Fruit fly (Drosophila melanogaster): Measurements from ENCODE around the gene tal-AA.
A peak's percentile ranks its signal among the peaks of the same experiment; 100 is the strongest.

tal-AA gene

dm6 chr3R:13803892-13804710, 8.8 kb upstream of the tal-AA start:
- no peak for TF ChIP-seq CG17801 (GFP tag; optimal IDR thresholded peaks at IDR 0.05; ENCODE audit: partially characterized antibody)

dm6 chr3R:13804971-13805603, 7.8 kb upstream of the tal-AA start:
- no peak for TF ChIP-seq CG17801 (GFP tag; optimal IDR thresholded peaks at IDR 0.05; ENCODE audit: partially characterized antibody)

DNA sequence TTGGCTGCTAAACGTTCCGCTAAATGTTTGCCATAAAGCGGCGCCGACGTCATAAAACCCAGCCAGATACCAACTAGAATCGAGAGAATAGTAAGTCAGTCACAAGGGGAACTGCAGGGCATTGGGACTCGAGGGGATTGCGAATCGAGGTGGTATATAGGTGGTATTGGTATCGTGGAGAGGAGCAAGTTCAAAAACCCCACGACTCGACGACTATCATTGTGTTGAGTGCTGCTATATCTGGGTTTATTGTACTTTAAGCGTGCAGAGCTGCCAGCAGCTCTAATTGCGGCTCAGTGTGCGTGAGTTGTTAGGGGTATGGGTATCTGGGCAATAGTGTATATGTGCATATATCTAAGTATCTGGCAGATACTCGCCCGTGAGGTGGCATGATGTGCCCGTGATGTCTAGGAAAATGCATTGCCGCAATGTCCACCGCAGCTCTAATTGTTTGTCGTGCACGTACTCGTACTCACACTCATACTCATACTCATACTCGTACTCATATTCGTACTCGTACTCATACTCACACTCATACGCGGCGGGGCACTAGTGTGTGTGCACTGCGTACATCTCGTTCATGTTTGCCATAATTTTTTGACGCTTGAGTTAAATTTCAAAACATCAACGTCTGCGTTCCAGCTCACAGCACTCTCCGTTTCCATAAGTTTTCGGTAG, 6.7 kb upstream of the tal-AA start:
- TF ChIP-seq CG17801 (GFP tag; optimal IDR thresholded peaks at IDR 0.05; ENCODE audit: partially characterized antibody): no peak

DNA sequence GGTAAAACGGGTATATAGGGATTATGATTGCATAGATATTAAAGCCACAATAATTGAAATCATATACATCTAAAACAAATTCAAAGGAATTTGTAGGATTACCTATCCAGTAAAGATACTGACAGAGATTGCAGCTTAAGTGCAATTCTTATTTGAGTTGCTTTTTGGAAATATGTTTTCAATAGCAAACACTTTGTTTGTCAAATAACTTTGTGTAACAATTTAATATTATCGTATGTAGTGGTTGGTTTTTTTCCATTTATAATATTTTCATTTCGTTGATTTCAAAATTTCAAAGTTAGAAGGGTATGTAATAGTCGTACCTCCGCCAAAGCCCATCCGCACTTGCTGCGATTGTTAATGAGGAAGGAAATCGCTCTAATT, 6.2 kb upstream of the tal-AA start:
- TF ChIP-seq CG17801 (GFP tag; optimal IDR thresholded peaks at IDR 0.05; ENCODE audit: partially characterized antibody): no peak

dm6 chr3R:13807330-13807729, 5.6 kb upstream of the tal-AA start:
- no peak for TF ChIP-seq CG17801 (GFP tag; optimal IDR thresholded peaks at IDR 0.05; ENCODE audit: partially characterized antibody)

dm6 chr3R:13807906-13808305, 5.0 kb upstream of the tal-AA start:
- no peak for TF ChIP-seq CG17801 (GFP tag; optimal IDR thresholded peaks at IDR 0.05; ENCODE audit: partially characterized antibody)

DNA sequence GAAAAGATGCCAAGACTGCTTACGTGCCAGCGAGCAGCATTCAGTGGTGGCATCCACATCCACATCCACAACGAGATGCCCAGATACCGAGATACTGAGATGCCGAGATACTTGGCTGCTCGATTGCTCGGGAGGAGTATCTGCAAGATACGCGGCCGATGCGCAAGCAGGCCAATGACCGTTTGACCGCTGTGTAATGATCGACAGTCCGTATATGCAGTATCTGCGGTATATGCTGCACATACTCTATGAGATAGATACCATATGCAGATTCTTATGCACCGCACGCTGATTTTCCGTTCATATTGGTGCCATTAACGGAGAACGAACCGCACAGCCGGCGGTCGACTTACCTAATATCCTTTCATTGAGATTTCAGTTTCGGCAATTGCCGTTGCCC, 3.6 kb upstream of the tal-AA start:
- TF ChIP-seq CG17801 (GFP tag; optimal IDR thresholded peaks at IDR 0.05; ENCODE audit: partially characterized antibody): no peak

- TF ChIP-seq CG17801 (GFP tag; optimal IDR thresholded peaks at IDR 0.05; ENCODE audit: partially characterized antibody): no peak
Observed at dm6 chr3R:13810308-13810707, 2.6 kb upstream of the tal-AA start.

DNA sequence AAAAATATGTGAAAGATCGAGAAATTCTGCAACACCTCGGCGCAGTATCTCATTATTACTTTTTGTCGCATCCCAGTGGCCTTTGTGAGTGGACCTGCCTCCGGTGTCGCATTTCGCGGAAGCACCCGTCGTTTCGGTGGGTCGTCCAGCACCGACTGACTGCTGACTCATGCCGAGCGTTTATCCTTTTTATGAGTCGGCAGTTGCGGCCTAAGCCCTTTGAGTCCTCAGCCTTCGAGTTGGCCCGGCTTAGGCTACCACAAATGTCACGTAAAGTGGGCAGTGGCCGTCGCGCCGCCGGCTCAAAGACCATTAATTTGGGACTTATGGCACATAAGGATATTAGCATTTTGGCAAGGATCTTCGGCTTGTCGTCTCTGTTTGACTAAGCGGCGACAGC, 1.2 kb upstream of the tal-AA start:
- no peak for TF ChIP-seq CG17801 (GFP tag; optimal IDR thresholded peaks at IDR 0.05; ENCODE audit: partially characterized antibody)

DNA sequence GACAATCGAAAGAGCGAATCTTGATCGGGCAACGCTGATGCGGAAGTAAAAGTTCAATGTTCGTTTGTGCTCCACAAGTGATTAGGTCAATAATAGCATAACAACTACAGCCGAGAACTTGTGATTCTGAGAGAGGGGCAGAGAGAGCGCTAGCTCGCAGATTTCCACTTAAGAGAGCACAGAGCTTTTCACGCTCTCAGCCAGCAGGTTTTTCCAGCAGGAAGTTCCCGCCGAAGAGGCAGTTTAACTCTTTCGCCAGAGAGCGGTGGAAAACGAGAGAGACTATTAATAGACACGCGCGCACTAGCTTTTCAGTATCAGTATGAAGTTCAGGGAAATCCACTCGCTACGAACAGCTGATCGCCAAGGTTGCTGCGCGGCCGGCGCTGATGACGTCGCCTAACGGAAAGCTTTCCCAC, 2.1 kb downstream of the tal-AA start:
- TF ChIP-seq CG17801 (GFP tag; optimal IDR thresholded peaks at IDR 0.05; ENCODE audit: partially characterized antibody): no peak

DNA sequence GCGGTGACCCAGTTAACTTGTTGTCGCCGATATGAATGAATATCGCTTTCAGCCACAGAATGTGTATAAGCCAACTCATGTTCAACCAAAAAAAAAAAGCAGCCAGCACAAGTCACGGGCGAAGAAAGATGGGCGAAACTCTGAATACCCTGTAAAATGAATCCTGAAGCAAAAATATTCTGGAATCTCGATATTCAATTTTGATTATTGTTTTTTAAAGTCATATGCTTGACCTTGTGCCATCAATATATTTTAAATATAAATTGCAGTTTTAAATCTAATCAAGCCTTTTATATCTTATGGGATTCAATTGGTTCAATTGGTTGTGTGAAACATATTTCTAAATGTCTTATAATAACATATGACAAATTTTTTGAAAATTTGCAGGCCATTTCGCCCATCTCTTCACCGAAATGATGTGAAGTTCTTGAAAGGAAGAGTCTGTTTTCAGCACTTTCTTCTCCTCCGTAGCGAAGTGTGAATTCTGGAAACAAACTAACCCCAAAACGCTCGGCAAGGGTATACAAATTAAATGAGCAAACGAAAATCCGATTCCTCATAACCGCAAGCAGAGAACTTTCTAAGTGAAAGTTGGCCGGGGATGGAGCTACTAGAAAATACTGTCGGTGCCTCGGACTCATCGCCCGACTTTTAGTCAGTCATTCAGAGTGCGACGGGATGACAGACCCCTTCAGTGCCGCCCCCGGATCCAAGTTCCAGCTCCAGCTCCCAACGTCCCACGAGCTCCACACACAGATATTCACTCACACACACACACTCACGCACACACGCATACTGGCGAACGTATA, 2.9 kb downstream of the tal-AA start:
- no peak for TF ChIP-seq CG17801 (GFP tag; optimal IDR thresholded peaks at IDR 0.05; ENCODE audit: partially characterized antibody)

dm6 chr3R:13816375-13816711, 3.4 kb downstream of the tal-AA start:
- TF ChIP-seq CG17801 (GFP tag; optimal IDR thresholded peaks at IDR 0.05; ENCODE audit: partially characterized antibody): peak; percentile 69

DNA sequence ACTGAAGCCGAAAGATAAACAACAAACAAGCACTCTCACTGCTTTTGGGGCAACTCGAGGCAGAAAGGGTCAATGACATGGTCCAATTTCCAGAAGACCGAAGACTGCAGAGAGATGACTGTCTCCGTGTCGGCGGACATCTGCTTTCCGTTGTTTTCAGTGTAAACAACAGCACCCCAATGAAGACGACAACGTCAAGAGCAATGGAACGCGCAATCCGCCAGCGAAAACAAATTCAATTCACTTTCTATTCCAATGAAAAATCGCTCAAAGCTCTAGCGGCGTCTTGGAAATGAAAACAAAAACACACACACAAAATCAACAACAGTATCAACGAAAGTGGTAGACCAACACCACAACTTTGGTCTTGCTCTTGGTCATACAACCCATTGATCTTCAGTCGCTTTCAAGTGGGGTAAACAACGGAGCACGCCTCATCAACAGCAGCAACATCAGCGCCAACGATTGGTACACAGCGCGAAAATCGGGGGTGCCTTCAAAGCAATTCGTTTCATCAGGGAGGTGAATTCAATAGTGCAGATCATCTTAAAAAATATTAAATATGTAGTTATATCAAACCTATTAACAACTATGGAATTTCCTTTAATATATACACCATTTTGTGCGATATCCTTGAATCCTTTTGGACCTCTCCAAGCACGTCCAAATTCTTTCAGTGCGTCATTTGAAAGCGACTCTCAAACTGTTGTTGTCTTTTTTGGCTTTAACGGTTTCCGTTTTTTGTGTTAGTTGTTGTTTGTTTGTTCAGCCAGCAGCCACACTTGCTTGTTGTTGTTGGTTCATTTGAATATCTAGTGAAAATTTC, 4.8 kb downstream of the tal-AA start:
- TF ChIP-seq CG17801 (GFP tag; optimal IDR thresholded peaks at IDR 0.05; ENCODE audit: partially characterized antibody): no peak

- no peak for TF ChIP-seq CG17801 (GFP tag; optimal IDR thresholded peaks at IDR 0.05; ENCODE audit: partially characterized antibody)
Observed at dm6 chr3R:13819037-13819436, 6.1 kb downstream of the tal-AA start.

All from ovary, adult (tissue).